Worm (Caenorhabditis elegans) whole organism, young adult: ENCODE results near the gene aars-1.

Experiments used
- B0336.3 ChIP-seq: fragments of 200-800 bp; sonication (Bioruptor generic); IDR thresholded peaks from 2 replicates; pipeline ENCODE4 v1.3.6; 2022; ENCODE audit warnings: missing genetic modification characterization, missing compliant biosample characterization
- C17E4.6 ChIP-seq: fragments of 200-800 bp; sonication (Bioruptor generic); IDR thresholded peaks from 2 replicates; pipeline ENCODE4 v1.3.6; 2022; ENCODE audit warnings: missing genetic modification reagents, missing genetic modification characterization, missing compliant biosample characterization
- D2030.7 ChIP-seq: fragments of 200-800 bp; sonication (Bioruptor generic); IDR thresholded peaks from 2 replicates; pipeline ENCODE4 v1.3.6; 2022; ENCODE audit warnings: missing genetic modification reagents, missing genetic modification characterization, missing compliant biosample characterization
- F23B12.7 ChIP-seq: sonication (generic microtip); optimal IDR thresholded peaks from 2 replicates; lab custom pipeline; 2017; ENCODE audit warnings: missing genetic modification characterization, mild to moderate bottlenecking, missing compliant biosample characterization, antibody characterized with exemption, moderate library complexity; ENCODE audit not compliant: insufficient read depth
- F49E8.2 ChIP-seq: sonication (generic microtip); optimal IDR thresholded peaks from 3 replicates; lab custom pipeline; 2017; ENCODE audit warnings: missing genetic modification characterization, mild to moderate bottlenecking, missing compliant biosample characterization, antibody characterized with exemption, moderate library complexity; ENCODE audit not compliant: insufficient read depth
- F55B11.4 ChIP-seq: sonication (generic microtip); optimal IDR thresholded peaks from 2 replicates; lab custom pipeline; 2016; ENCODE audit warnings: missing compliant biosample characterization, missing genetic modification characterization, borderline replicate concordance; ENCODE audit not compliant: insufficient read depth
- K11D2.4 ChIP-seq: fragments of 200-800 bp; sonication (Bioruptor generic); IDR thresholded peaks from 2 replicates; pipeline ENCODE4 v1.3.6; 2022; ENCODE audit warnings: missing genetic modification reagents, missing genetic modification characterization, missing compliant biosample characterization
- T07F8.4 ChIP-seq: sonication (generic microtip); optimal IDR thresholded peaks from 2 replicates; lab custom pipeline; 2016; ENCODE audit warnings: mild to moderate bottlenecking, missing genetic modification characterization, moderate library complexity, missing compliant biosample characterization
- T26A5.8 ChIP-seq: sonication (generic microtip); optimal IDR thresholded peaks from 2 replicates; lab custom pipeline; 2016; ENCODE audit warnings: missing genetic modification characterization, missing compliant biosample characterization
- Y53G8AR.9 ChIP-seq: fragments of 200-800 bp; sonication (Bioruptor generic); conservative IDR thresholded peaks from 2 replicates; pipeline ENCODE4 v1.3.6; 2022; ENCODE audit warnings: missing genetic modification reagents, missing genetic modification characterization, missing compliant biosample characterization
- ZK185.1 ChIP-seq: sonication (generic microtip); optimal IDR thresholded peaks from 2 replicates; lab custom pipeline; 2016; ENCODE audit warnings: mild to moderate bottlenecking, missing genetic modification characterization, missing compliant biosample characterization; ENCODE audit not compliant: poor library complexity, severe bottlenecking
- aptf-2 ChIP-seq: fragments of 200-800 bp; sonication (Bioruptor generic); conservative IDR thresholded peaks from 2 replicates; pipeline ENCODE4 v1.3.6; 2022; ENCODE audit warnings: missing genetic modification reagents, missing genetic modification characterization, missing compliant biosample characterization
- ceh-27 ChIP-seq: fragments of 200-800 bp; sonication (Bioruptor generic); optimal IDR thresholded peaks from 2 replicates; lab custom pipeline; 2018; ENCODE audit warnings: mild to moderate bottlenecking, missing genetic modification characterization, moderate library complexity, missing compliant biosample characterization
- ceh-58 ChIP-seq: fragments of 200-800 bp; sonication (Bioruptor generic); IDR thresholded peaks from 2 replicates; pipeline ENCODE4 v1.3.6; 2022; ENCODE audit warnings: missing genetic modification characterization, missing compliant biosample characterization
- chd-7 ChIP-seq: sonication (generic microtip); optimal IDR thresholded peaks from 2 replicates; lab custom pipeline; 2016; ENCODE audit warnings: mild to moderate bottlenecking, missing genetic modification characterization, moderate library complexity, missing compliant biosample characterization
- egrh-3 ChIP-seq: fragments of 200-800 bp; sonication (Bioruptor generic); IDR thresholded peaks from 2 replicates; pipeline ENCODE4 v1.3.6; 2022; ENCODE audit warnings: missing genetic modification reagents, missing genetic modification characterization, missing compliant biosample characterization
- hlh-12 ChIP-seq: sonication (generic microtip); optimal IDR thresholded peaks from 2 replicates; lab custom pipeline; 2016; ENCODE audit warnings: missing genetic modification characterization, missing compliant biosample characterization
- hlh-26 ChIP-seq: fragments of 200-800 bp; sonication (Bioruptor generic); conservative IDR thresholded peaks from 2 replicates; pipeline ENCODE4 v1.3.6; 2022; ENCODE audit warnings: missing genetic modification reagents, missing genetic modification characterization, missing compliant biosample characterization
- hrde-1 ChIP-seq: sonication (generic microtip); optimal IDR thresholded peaks from 2 replicates; lab custom pipeline; 2016; ENCODE audit warnings: missing genetic modification characterization, mild to moderate bottlenecking, missing compliant biosample characterization, moderate library complexity, missing genotype, missing genetic modification reagents, borderline replicate concordance
- lag-1 ChIP-seq: fragments of 200-800 bp; sonication (Bioruptor generic); IDR thresholded peaks from 2 replicates; pipeline ENCODE4 v1.3.6; 2022; ENCODE audit warnings: missing genetic modification reagents, missing genetic modification characterization, missing compliant biosample characterization
- lin-26 ChIP-seq: fragments of 200-800 bp; sonication (Bioruptor generic); IDR thresholded peaks from 2 replicates; pipeline ENCODE4 v1.3.6; 2022; ENCODE audit warnings: missing genetic modification reagents, missing genetic modification characterization, missing compliant biosample characterization
- lsl-1 ChIP-seq: fragments of 200-800 bp; sonication (Bioruptor generic); optimal IDR thresholded peaks from 2 replicates; lab custom pipeline; 2018; ENCODE audit warnings: mild to moderate bottlenecking, missing genetic modification characterization, moderate library complexity, missing compliant biosample characterization
- madf-10 ChIP-seq: sonication (generic microtip); optimal IDR thresholded peaks from 2 replicates; lab custom pipeline; 2016; ENCODE audit warnings: mild to moderate bottlenecking, missing genetic modification characterization, missing compliant biosample characterization
- madf-8 ChIP-seq: fragments of 200-800 bp; sonication (Bioruptor generic); conservative IDR thresholded peaks from 2 replicates; pipeline ENCODE4 v1.3.6; 2022; ENCODE audit warnings: missing genetic modification reagents, missing genetic modification characterization, missing compliant biosample characterization
- nhr-120 ChIP-seq: fragments of 200-800 bp; sonication (Bioruptor generic); IDR thresholded peaks from 2 replicates; pipeline ENCODE4 v1.3.6; 2022; ENCODE audit warnings: missing genetic modification characterization, missing compliant biosample characterization
- nhr-179 ChIP-seq: sonication (generic microtip); optimal IDR thresholded peaks from 2 replicates; lab custom pipeline; 2016; ENCODE audit warnings: mild to moderate bottlenecking, missing genetic modification characterization, missing compliant biosample characterization
- repo-1 ChIP-seq: sonication (generic microtip); optimal IDR thresholded peaks from 2 replicates; lab custom pipeline; 2017; ENCODE audit warnings: mild to moderate bottlenecking, missing genetic modification characterization, missing compliant biosample characterization
- sdz-38 ChIP-seq: sonication (generic microtip); optimal IDR thresholded peaks from 2 replicates; lab custom pipeline; 2016; ENCODE audit warnings: missing genotype, missing genetic modification characterization, missing compliant biosample characterization
- snpc-1.3 ChIP-seq: sonication (generic microtip); optimal IDR thresholded peaks from 2 replicates; lab custom pipeline; 2017; ENCODE audit warnings: missing genetic modification characterization, mild to moderate bottlenecking, missing compliant biosample characterization, antibody characterized with exemption, moderate library complexity, missing genotype, missing genetic modification reagents; ENCODE audit not compliant: insufficient read depth
- snpc-4 ChIP-seq, 5 experiments: fragments of 150-350 bp in 1 of 5; sonication (generic microtip) in 4 of 5; optimal IDR thresholded peaks; 2 replicates each; lab custom pipeline; 2014 to 2018; ENCODE audit warnings: missing genetic modification characterization in 5 of 5, missing biosample characterization in 3 of 5, antibody characterized with exemption in 2 of 5, mild to moderate bottlenecking in 2 of 5, missing compliant biosample characterization in 2 of 5, missing genotype in 2 of 5, moderate library complexity in 2 of 5, missing genetic modification reagents in 1 of 5
- somi-1 ChIP-seq: fragments of 200-800 bp; sonication (Bioruptor generic); optimal IDR thresholded peaks from 2 replicates; lab custom pipeline; 2018; ENCODE audit warnings: mild to moderate bottlenecking, missing genetic modification characterization, missing compliant biosample characterization
- tlf-1 ChIP-seq: fragments of 200-800 bp; sonication (Bioruptor generic); optimal IDR thresholded peaks from 2 replicates; lab custom pipeline; 2018; ENCODE audit warnings: mild to moderate bottlenecking, missing genetic modification characterization, missing compliant biosample characterization
- xnd-1 ChIP-seq: sonication (generic microtip); optimal IDR thresholded peaks from 2 replicates; lab custom pipeline; 2016; ENCODE audit warnings: missing genotype, missing genetic modification reagents, missing genetic modification characterization, missing compliant biosample characterization
- ztf-18 ChIP-seq: sonication (generic microtip); optimal IDR thresholded peaks from 2 replicates; lab custom pipeline; 2016; ENCODE audit warnings: missing genotype, mild to moderate bottlenecking, missing genetic modification characterization, missing compliant biosample characterization

The aars-1 gene

DNA sequence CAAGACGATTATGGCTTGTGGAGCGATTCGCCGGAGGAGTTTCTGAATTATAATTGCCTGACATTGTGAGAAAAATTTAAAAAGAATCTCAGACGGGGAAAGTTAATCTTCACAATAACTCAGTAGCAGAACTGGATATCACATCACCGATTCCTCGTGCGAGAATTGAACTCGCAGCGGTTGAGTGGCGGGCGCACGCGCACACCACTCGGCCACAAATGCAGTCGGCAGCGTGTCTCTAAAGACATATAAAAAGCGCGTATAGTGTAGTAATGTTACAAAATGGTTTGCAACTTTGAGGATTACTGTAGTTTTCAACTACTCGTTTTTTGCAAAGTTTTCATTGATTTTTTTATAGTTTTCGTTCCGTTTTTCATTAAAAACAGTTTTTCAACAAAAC lies 20.3 kb upstream of the aars-1 start (continued):
- peak; percentile 89 for TF ChIP-seq ztf-18

DNA sequence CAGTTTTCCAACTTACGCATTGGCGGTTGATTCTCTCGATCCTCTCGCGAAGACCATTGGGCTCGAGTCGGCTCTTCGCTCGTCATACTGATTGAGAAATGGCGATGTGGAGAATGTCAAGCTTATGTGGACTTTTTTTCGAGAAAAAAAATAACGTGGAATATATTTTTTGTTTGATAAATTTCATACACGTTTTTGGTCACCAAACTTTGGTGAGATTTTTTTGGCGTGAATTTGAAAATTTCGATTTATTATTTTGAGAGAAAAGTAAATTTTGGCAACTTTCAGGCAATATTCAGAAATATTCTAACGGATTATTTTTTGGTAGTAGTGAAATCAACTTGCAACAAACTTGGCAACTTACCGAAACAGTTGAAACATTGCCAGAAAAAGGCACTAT lies 14.8 kb upstream of the aars-1 start, which contains the start of gene W02B12.12:
W02B12.12 (minus strand) TSS at position 101 of the 400 bp plus-strand sequence.
- no peak for TF ChIP-seq lag-1 (GFP tag; lab: Robert Waterston, UW)
- no peak for TF ChIP-seq sdz-38
- no peak for TF ChIP-seq somi-1 (GFP tag; lab: Kevin White, UChicago)
- no peak for TF ChIP-seq F23B12.7 (tag; lab: Kevin White, UChicago)
- TF ChIP-seq lin-26 (GFP tag; lab: Robert Waterston, UW) = no peak
- no peak for TF ChIP-seq madf-8 (GFP tag; lab: Robert Waterston, UW)
- TF ChIP-seq nhr-179 (tag; lab: Kevin White, UChicago) = no peak
- no peak for TF ChIP-seq Y53G8AR.9 (GFP tag; lab: Robert Waterston, UW)
- no peak for TF ChIP-seq madf-10
- TF ChIP-seq K11D2.4 (GFP tag; lab: Robert Waterston, UW) = no peak
- no peak for TF ChIP-seq hrde-1 (tag; lab: Kevin White, UChicago)
- TF ChIP-seq tlf-1 (GFP tag; lab: Kevin White, UChicago) = no peak
- TF ChIP-seq hlh-26 (GFP tag; lab: Robert Waterston, UW) = no peak
- TF ChIP-seq lsl-1 (GFP tag; lab: Kevin White, UChicago) = no peak
- no peak for TF ChIP-seq snpc-1.3 (tag; lab: Kevin White, UChicago)
- TF ChIP-seq egrh-3 (GFP tag; lab: Robert Waterston, UW) = no peak
- no peak for TF ChIP-seq F49E8.2 (tag; lab: Kevin White, UChicago)
- no peak for TF ChIP-seq T07F8.4 (tag; lab: Kevin White, UChicago)
- no peak for TF ChIP-seq chd-7 (tag; lab: Kevin White, UChicago)
- TF ChIP-seq, all 124 proteins: peak for 0

DNA sequence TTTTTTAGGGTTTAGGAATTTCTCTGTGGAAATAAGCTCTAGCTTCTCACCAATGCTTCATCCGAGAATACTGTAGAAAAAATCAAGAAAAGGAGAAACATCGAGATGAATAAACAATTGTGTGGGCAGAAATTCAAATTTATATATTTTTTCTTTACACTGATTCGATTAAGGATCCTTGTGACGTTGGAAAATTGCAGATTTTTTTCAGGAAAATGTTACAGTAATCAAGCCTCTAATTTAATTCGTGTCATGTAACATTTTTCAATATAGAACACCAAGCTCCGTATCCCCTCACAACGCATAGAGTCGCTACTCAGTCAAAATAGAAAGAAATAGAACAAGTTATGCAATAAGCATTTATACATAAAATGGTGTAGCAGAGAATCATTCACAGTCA lies 12.1 kb upstream of the aars-1 start, which contains the start of gene W02B12.16:
W02B12.16 (minus strand) TSS at position 101 of the 400 bp plus-strand sequence.
- TF ChIP-seq C17E4.6 (GFP tag; lab: Robert Waterston, UW) (no peak), D2030.7 (no peak), hlh-12 (tag; lab: Kevin White, UChicago) (no peak), repo-1 (tag; lab: Kevin White, UChicago) (no peak), sdz-38 (no peak), ceh-27 (GFP tag; lab: Kevin White, UChicago) (no peak), snpc-4 (GFP tag; optimal IDR thresholded peaks at IDR 0.05; lab: Kevin White, UChicago) (no peak), snpc-4 (tag; optimal IDR thresholded peaks at IDR 0.05; lab: Kevin White, UChicago) (no peak), B0336.3 (GFP tag; lab: Robert Waterston, UW) (no peak), F55B11.4 (no peak), T26A5.8 (no peak), ceh-58 (no peak), aptf-2 (GFP tag; lab: Robert Waterston, UW) (no peak), ZK185.1 (no peak), xnd-1 (tag; lab: Kevin White, UChicago) (no peak), madf-10 (no peak), nhr-120 (GFP tag; lab: Robert Waterston, UW) (no peak)
- TF ChIP-seq, all 124 proteins: peak for 0
